Worm (Caenorhabditis elegans) whole organism, mixed stage, embryonic: ENCODE data around the gene nuo-4.

Experiments
- M03D4.4 ChIP-seq: sonication (generic microtip); optimal IDR thresholded peaks from 2 replicates; lab custom pipeline; 2017; ENCODE audit warnings: mild to moderate bottlenecking, missing genetic modification characterization, missing compliant biosample characterization
- bed-3 ChIP-seq: fragments of 200-800 bp; sonication (Bioruptor generic); optimal IDR thresholded peaks from 3 replicates; lab custom pipeline; 2018; ENCODE audit warnings: mild to moderate bottlenecking, missing genetic modification characterization, moderate library complexity, missing compliant biosample characterization
- blmp-1 ChIP-seq: fragments of 150-350 bp; optimal IDR thresholded peaks from 2 replicates; lab custom pipeline; 2014; ENCODE audit warnings: missing biosample characterization, missing genetic modification characterization
- ceh-39 ChIP-seq: fragments of 150-350 bp; optimal IDR thresholded peaks from 2 replicates; lab custom pipeline; 2014; ENCODE audit warnings: missing biosample characterization, missing genetic modification characterization
- ceh-43 ChIP-seq: fragments of 200-800 bp; sonication (Bioruptor generic); optimal IDR thresholded peaks from 2 replicates; lab custom pipeline; 2018; ENCODE audit warnings: mild to moderate bottlenecking, missing genetic modification characterization, moderate library complexity, missing compliant biosample characterization
- ceh-83 ChIP-seq: fragments of 200-800 bp; sonication (Bioruptor generic); optimal IDR thresholded peaks from 2 replicates; lab custom pipeline; 2018; ENCODE audit warnings: mild to moderate bottlenecking, missing genetic modification characterization, missing compliant biosample characterization
- ces-1 ChIP-seq: fragments of 150-350 bp; optimal IDR thresholded peaks from 2 replicates; lab custom pipeline; 2014; ENCODE audit warnings: missing biosample characterization, missing genetic modification reagents, missing genetic modification characterization
- cnd-1 ChIP-seq: fragments of 200-800 bp; sonication (Bioruptor generic); optimal IDR thresholded peaks from 2 replicates; lab custom pipeline; 2018; ENCODE audit warnings: mild to moderate bottlenecking, missing genetic modification characterization, missing compliant biosample characterization
- drap-1 ChIP-seq: fragments of 200-800 bp; sonication (Bioruptor generic); optimal IDR thresholded peaks from 3 replicates; lab custom pipeline; 2018; ENCODE audit warnings: mild to moderate bottlenecking, missing genetic modification characterization, missing compliant biosample characterization
- elt-1 ChIP-seq: sonication (generic microtip); optimal IDR thresholded peaks from 2 replicates; lab custom pipeline; 2017; ENCODE audit warnings: missing genetic modification characterization, mild to moderate bottlenecking, missing compliant biosample characterization, antibody characterized with exemption, moderate library complexity, borderline replicate concordance; ENCODE audit not compliant: insufficient read depth
- flh-1 ChIP-seq: fragments of 200-800 bp; sonication (Bioruptor generic); optimal IDR thresholded peaks from 2 replicates; lab custom pipeline; 2018; ENCODE audit warnings: mild to moderate bottlenecking, missing genetic modification characterization, moderate library complexity, missing compliant biosample characterization
- ham-2 ChIP-seq: fragments of 200-800 bp; sonication (Bioruptor generic); optimal IDR thresholded peaks from 2 replicates; lab custom pipeline; 2018; ENCODE audit warnings: mild to moderate bottlenecking, missing genetic modification characterization, missing compliant biosample characterization
- hlh-1 ChIP-seq: fragments of 150-350 bp; optimal IDR thresholded peaks from 2 replicates; lab custom pipeline; 2014; ENCODE audit warnings: missing biosample characterization, missing genetic modification reagents, missing genetic modification characterization
- lin-13 ChIP-seq: fragments of 150-350 bp; optimal IDR thresholded peaks from 2 replicates; lab custom pipeline; 2014; ENCODE audit warnings: missing biosample characterization, missing genetic modification characterization
- lsy-2 ChIP-seq: fragments of 150-350 bp; optimal IDR thresholded peaks from 2 replicates; lab custom pipeline; 2014; ENCODE audit warnings: missing biosample characterization, missing genetic modification characterization
- mep-1 ChIP-seq: fragments of 150-350 bp; optimal IDR thresholded peaks from 2 replicates; lab custom pipeline; 2017; ENCODE audit warnings: missing biosample characterization, missing genetic modification reagents, missing genetic modification characterization, inconsistent platforms
- mls-2 ChIP-seq: sonication (generic microtip); optimal IDR thresholded peaks from 2 replicates; lab custom pipeline; 2016; ENCODE audit warnings: mild to moderate bottlenecking, missing genetic modification characterization, moderate library complexity, missing compliant biosample characterization
- nhr-2 ChIP-seq: fragments of 150-350 bp; optimal IDR thresholded peaks from 2 replicates; lab custom pipeline; 2014; ENCODE audit warnings: missing biosample characterization, missing genetic modification characterization
- nhr-237 ChIP-seq: fragments of 150-350 bp; optimal IDR thresholded peaks from 2 replicates; lab custom pipeline; 2014; ENCODE audit warnings: missing biosample characterization, missing genetic modification characterization
- nhr-28 ChIP-seq: fragments of 150-350 bp; optimal IDR thresholded peaks from 2 replicates; lab custom pipeline; 2014; ENCODE audit warnings: missing biosample characterization, missing genetic modification characterization
- nhr-76 ChIP-seq: sonication (generic microtip); optimal IDR thresholded peaks from 2 replicates; lab custom pipeline; 2017; ENCODE audit warnings: missing biosample characterization, missing genetic modification characterization
- pha-4 ChIP-seq: fragments of 150-350 bp; optimal IDR thresholded peaks from 2 replicates; lab custom pipeline; 2018; ENCODE audit warnings: missing biosample characterization, missing genetic modification reagents, missing genetic modification characterization
- sem-2 ChIP-seq: fragments of 200-800 bp; sonication (Bioruptor generic); optimal IDR thresholded peaks from 2 replicates; lab custom pipeline; 2018; ENCODE audit warnings: mild to moderate bottlenecking, missing genetic modification characterization, missing compliant biosample characterization
- snpc-4 ChIP-seq: fragments of 150-350 bp; optimal IDR thresholded peaks from 2 replicates; lab custom pipeline; 2014; ENCODE audit warnings: missing biosample characterization, missing genetic modification characterization
- sptf-1 ChIP-seq: sonication (generic microtip); optimal IDR thresholded peaks from 2 replicates; lab custom pipeline; 2017; ENCODE audit warnings: mild to moderate bottlenecking, missing genetic modification characterization, moderate library complexity, missing compliant biosample characterization
- tbx-8 ChIP-seq: fragments of 200-800 bp; sonication (Bioruptor generic); optimal IDR thresholded peaks from 2 replicates; lab custom pipeline; 2018; ENCODE audit warnings: mild to moderate bottlenecking, missing genetic modification characterization, moderate library complexity, missing compliant biosample characterization
- unc-120 ChIP-seq: sonication (generic microtip); optimal IDR thresholded peaks from 2 replicates; lab custom pipeline; 2017; ENCODE audit warnings: missing genetic modification characterization, missing compliant biosample characterization; ENCODE audit not compliant: poor library complexity, severe bottlenecking
- unc-39 ChIP-seq: fragments of 150-350 bp; optimal IDR thresholded peaks from 2 replicates; lab custom pipeline; 2014; ENCODE audit warnings: missing biosample characterization, missing genetic modification characterization
- unc-62 ChIP-seq: fragments of 150-350 bp; optimal IDR thresholded peaks from 2 replicates; lab custom pipeline; 2014; ENCODE audit warnings: missing biosample characterization, missing genetic modification reagents, missing genetic modification characterization
- zip-8 ChIP-seq: fragments of 150-350 bp; optimal IDR thresholded peaks from 2 replicates; lab custom pipeline; 2014; ENCODE audit warnings: missing biosample characterization, missing genetic modification characterization
- ztf-11 ChIP-seq: fragments of 150-350 bp; optimal IDR thresholded peaks from 2 replicates; lab custom pipeline; 2014; ENCODE audit warnings: missing biosample characterization, missing genetic modification characterization

nuo-4 gene

DNA sequence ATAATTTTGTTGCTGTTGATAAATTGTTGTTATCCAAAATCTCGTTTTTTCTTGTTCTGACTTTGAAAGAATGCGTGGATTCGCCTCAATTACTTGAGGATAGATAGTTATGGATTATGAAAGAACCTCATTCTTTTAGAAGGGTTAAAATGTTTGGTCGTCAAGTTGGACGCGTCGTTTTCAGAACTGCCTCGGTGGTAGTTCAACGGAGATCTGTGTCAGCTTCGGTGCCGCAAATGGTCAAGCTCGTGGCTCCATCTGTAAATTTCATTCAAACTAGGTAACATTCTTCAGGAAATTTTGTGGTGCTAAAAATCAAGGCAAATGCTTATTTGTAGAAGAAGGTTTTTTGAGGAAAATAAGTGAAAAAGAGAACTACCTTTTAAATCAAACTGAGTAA lies 22.0 kb upstream of the nuo-4 start, which contains the start of gene ndab-2:
Gene ndab-2 (plus strand): TSS at position 140 of the 400 bp plus-strand sequence.
- no peak for TF ChIP-seq nhr-2 (tag; lab: Kevin White, UChicago)
- TF ChIP-seq mep-1 (tag; lab: Kevin White, UChicago) = no peak
- TF ChIP-seq sptf-1 (tag; lab: Kevin White, UChicago) = no peak
- TF ChIP-seq drap-1 (GFP tag; lab: Kevin White, UChicago) = no peak
- no peak for TF ChIP-seq unc-39
- no peak for TF ChIP-seq nhr-237 (tag; lab: Kevin White, UChicago)
- TF ChIP-seq pha-4 = no peak
- no peak for TF ChIP-seq bed-3
- no peak for TF ChIP-seq M03D4.4 (tag; lab: Kevin White, UChicago)
- no peak for TF ChIP-seq mls-2
- no peak for TF ChIP-seq lsy-2 (tag; lab: Kevin White, UChicago)
- no peak for TF ChIP-seq elt-1 (tag; lab: Kevin White, UChicago)
- TF ChIP-seq, all 35 proteins: peak for 0

DNA sequence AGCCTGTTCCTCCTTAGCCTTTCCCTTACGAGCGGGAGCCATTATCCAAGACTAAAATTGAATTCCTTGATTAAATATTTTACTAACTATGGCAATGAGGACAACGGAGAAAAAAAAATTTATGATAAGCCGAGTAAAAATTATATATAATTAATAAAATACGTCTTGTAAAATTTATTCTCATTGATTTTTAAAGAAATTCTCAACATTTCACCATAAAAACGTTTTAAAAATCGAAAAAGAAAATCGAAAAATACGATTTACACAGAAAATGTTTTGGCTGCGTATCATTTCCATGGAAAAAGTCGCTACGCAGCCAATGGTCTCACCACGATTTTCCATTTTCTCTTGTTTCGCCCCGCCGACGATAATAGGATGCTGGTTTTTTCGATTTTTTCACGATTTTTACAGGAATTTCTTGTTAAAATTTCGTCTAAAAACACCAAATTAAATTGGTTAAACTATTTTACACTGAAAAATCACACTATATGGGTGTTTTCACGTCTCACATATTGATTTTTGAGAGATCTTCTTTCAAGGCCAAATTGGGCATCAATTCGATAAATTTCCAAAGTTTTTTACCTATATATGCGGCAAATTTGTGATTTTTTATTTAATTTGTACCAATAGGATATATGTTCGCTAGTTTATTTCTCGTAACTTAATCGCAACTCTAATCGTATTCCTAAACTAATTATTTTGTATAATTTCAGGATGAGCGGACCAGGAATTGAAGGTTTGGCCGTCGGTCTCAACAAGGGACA lies 21.1 kb upstream of the nuo-4 start, which contains the start of the genes rps-14 and rpl-36:
Gene rps-14 (minus strand): TSS at position 51 of the 764 bp plus-strand sequence.
Gene rpl-36 (plus strand): TSS at position 714 of the 764 bp plus-strand sequence.
- TF ChIP-seq pha-4 (peak; percentile 86), ceh-39 (tag; lab: Kevin White, UChicago) (peak; percentile 76), ces-1 (GFP tag; lab: Kevin White, UChicago) (peak; percentile 41), nhr-28 (tag; lab: Kevin White, UChicago) (no peak), M03D4.4 (tag; lab: Kevin White, UChicago) (peak; percentile 66), nhr-2 (tag; lab: Kevin White, UChicago) (peak; percentile 16), nhr-237 (tag; lab: Kevin White, UChicago) (peak; percentile 92), blmp-1 (tag; lab: Kevin White, UChicago) (peak; percentile 15), ceh-83 (GFP tag; lab: Kevin White, UChicago) (no peak), tbx-8 (GFP tag; lab: Kevin White, UChicago) (no peak), mep-1 (tag; lab: Kevin White, UChicago) (peak; percentile 91), hlh-1 (peak; percentile 4), ceh-43 (GFP tag; lab: Kevin White, UChicago) (no peak), bed-3 (no peak), flh-1 (GFP tag; lab: Kevin White, UChicago) (no peak), lin-13 (tag; lab: Kevin White, UChicago) (peak; percentile 87), lsy-2 (tag; lab: Kevin White, UChicago) (peak; percentile 86), sptf-1 (tag; lab: Kevin White, UChicago) (peak; percentile 57), ztf-11 (tag; lab: Kevin White, UChicago) (no peak), cnd-1 (no peak)
- TF ChIP-seq, all 35 proteins: peak for 12

DNA sequence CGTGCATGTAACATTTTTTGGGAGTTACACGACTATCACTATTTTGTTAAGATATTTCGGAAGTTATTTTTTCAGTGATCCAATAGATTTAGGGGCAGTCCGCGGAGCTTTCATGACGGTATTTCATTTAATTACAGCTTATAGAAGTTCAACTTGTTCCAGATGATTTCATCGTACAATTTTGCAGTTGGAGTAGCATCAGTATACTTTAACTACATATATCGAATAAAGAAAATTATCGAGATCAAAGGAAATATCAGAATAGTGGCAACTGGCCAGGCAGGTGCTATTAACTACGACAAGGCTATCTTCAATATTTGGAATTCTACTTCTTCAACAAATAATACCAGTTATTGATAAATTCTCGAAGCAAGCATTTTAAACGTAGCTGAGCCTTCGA lies 19.9 kb upstream of the nuo-4 start:
- no peak for TF ChIP-seq snpc-4 (tag; lab: Kevin White, UChicago)
- no peak for TF ChIP-seq unc-62 (GFP tag; lab: Kevin White, UChicago)
- TF ChIP-seq ztf-11 (tag; lab: Kevin White, UChicago) = no peak
- no peak for TF ChIP-seq hlh-1
- TF ChIP-seq pha-4 = no peak
- no peak for TF ChIP-seq blmp-1 (tag; lab: Kevin White, UChicago)
- no peak for TF ChIP-seq flh-1 (GFP tag; lab: Kevin White, UChicago)
- TF ChIP-seq M03D4.4 (tag; lab: Kevin White, UChicago) = no peak

DNA sequence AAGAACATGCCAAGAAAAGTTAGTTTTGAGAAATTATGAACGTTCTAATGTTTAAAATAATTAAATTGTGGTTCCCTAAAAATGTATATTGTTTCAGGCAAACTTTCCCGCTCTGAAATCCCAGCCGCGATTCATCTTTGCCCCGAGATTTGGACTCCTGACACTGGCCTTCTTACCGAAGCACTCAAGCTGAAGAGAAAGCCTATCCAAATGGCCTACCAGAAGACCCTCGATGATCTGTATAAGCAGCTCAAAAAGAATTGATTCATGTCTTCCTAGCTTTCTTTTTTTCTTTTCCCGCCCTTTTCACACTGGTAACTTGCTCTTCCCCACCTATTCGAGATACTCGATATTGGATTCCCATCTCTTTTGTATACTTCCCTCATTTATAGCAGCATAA lies 11.5 kb upstream of the nuo-4 start:
- TF ChIP-seq ceh-39 (tag; lab: Kevin White, UChicago) (no peak), hlh-1 (no peak), ham-2 (GFP tag; lab: Kevin White, UChicago) (no peak), nhr-28 (tag; lab: Kevin White, UChicago) (no peak), bed-3 (no peak), sem-2 (GFP tag; lab: Kevin White, UChicago) (no peak), drap-1 (GFP tag; lab: Kevin White, UChicago) (no peak), ceh-83 (GFP tag; lab: Kevin White, UChicago) (no peak), blmp-1 (tag; lab: Kevin White, UChicago) (no peak), pha-4 (no peak), cnd-1 (no peak), sptf-1 (tag; lab: Kevin White, UChicago) (no peak), lin-13 (tag; lab: Kevin White, UChicago) (no peak)

DNA sequence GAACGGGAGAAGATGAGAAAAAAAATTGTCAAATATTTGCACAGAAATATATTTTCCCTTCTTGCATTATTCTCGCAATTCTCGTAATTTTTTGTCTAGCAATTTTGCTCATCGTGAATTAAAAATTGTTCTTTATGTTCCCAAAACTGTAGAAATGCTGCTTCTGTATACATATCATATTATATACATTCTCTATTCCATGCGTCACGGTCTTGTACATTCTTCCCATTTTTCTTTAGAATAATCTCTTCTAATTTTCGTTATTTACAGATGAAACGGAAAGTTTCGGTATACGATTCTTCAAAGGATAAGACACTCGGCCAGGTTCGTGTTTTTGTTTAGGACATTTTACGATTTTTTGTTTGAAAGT lies 8.9 kb upstream of the nuo-4 start, which contains the start of gene acs-4:
Gene acs-4 (plus strand): TSS at position 271 of the 370 bp plus-strand sequence.
- TF ChIP-seq blmp-1 (tag; lab: Kevin White, UChicago) (no peak), mls-2 (no peak), ham-2 (GFP tag; lab: Kevin White, UChicago) (no peak), pha-4 (no peak), nhr-237 (tag; lab: Kevin White, UChicago) (no peak), sptf-1 (tag; lab: Kevin White, UChicago) (no peak), drap-1 (GFP tag; lab: Kevin White, UChicago) (no peak), snpc-4 (tag; lab: Kevin White, UChicago) (no peak), nhr-76 (no peak), unc-39 (no peak), flh-1 (GFP tag; lab: Kevin White, UChicago) (no peak), tbx-8 (GFP tag; lab: Kevin White, UChicago) (no peak), unc-120 (no peak), zip-8 (tag; lab: Kevin White, UChicago) (no peak), elt-1 (tag; lab: Kevin White, UChicago) (no peak), lin-13 (tag; lab: Kevin White, UChicago) (no peak)
